Worm (Caenorhabditis elegans): ENCODE data around the gene nlp-35.

Gene nlp-35

ce11 chrIV:9563529-9564376 lies 45.0 kb upstream of the nlp-35 start (continued):
- TF ChIP-seq attf-3 (GFP tag; conservative IDR thresholded peaks at IDR 0.05): no peak
- TF ChIP-seq snpc-1.1 (tag; optimal IDR thresholded peaks at IDR 0.05; ENCODE audit: insufficient read depth): no peak
- no peak for TF ChIP-seq dpff-1 (tag; optimal IDR thresholded peaks at IDR 0.05)
- no peak for TF ChIP-seq die-1 (tag; optimal IDR thresholded peaks at IDR 0.05)
- TF ChIP-seq mcd-1 (GFP tag; IDR thresholded peaks at IDR 0.05): no peak
- peak; percentile 18 for TF ChIP-seq nhr-90 (tag; optimal IDR thresholded peaks at IDR 0.05)
- peak; percentile 32; the same call in 1 of the 2 replicates for TF ChIP-seq ztf-28 (GFP tag; IDR thresholded peaks at IDR 0.05)
- no peak for TF ChIP-seq rpc-1 (optimal IDR thresholded peaks at IDR 0.05)
- TF ChIP-seq rpc-1 (tag; optimal IDR thresholded peaks at IDR 0.05): no peak
- no peak for TF ChIP-seq C06A6.2 (GFP tag; conservative IDR thresholded peaks at IDR 0.05)
- TF ChIP-seq ekl-4 (GFP tag; IDR thresholded peaks at IDR 0.05): no peak
- no peak for TF ChIP-seq F37B4.10 (GFP tag; IDR thresholded peaks at IDR 0.05)
- TF ChIP-seq efl-1 (GFP tag; optimal IDR thresholded peaks at IDR 0.05): no peak
- TF ChIP-seq ztf-26 (tag; optimal IDR thresholded peaks at IDR 0.05): peak; percentile 89
- no peak for TF ChIP-seq ceh-100 (GFP tag; IDR thresholded peaks at IDR 0.05)
- TF ChIP-seq ceh-58 (GFP tag; IDR thresholded peaks at IDR 0.05): no peak
- no peak for TF ChIP-seq pbrm-1 (GFP tag; IDR thresholded peaks at IDR 0.05)
- TF ChIP-seq F49E8.2 (tag; optimal IDR thresholded peaks at IDR 0.05; ENCODE audit: insufficient read depth): no peak
- no peak for TF ChIP-seq rcor-1 (GFP tag; IDR thresholded peaks at IDR 0.05)
- TF ChIP-seq F57A8.1 (GFP tag; optimal IDR thresholded peaks at IDR 0.05): no peak
- TF ChIP-seq chd-7 (tag; optimal IDR thresholded peaks at IDR 0.05): no peak
- TF ChIP-seq T07F8.4 (tag; optimal IDR thresholded peaks at IDR 0.05): no peak
- peak; percentile 54 for TF ChIP-seq lin-40 (tag; optimal IDR thresholded peaks at IDR 0.05)
- peak; percentile 10 for TF ChIP-seq T26A5.8 (tag; optimal IDR thresholded peaks at IDR 0.05)
- TF ChIP-seq nfya-1 (tag; optimal IDR thresholded peaks at IDR 0.05; ENCODE audit: borderline replicate concordance, insufficient read depth): no peak
- peak; percentile 24 for TF ChIP-seq F22D6.2 (tag; optimal IDR thresholded peaks at IDR 0.05)
- TF ChIP-seq egl-18 (GFP tag; IDR thresholded peaks at IDR 0.05): no peak
- TF ChIP-seq dpl-1 (GFP tag; optimal IDR thresholded peaks at IDR 0.05): no peak
- no peak for TF ChIP-seq gei-17 (GFP tag; optimal IDR thresholded peaks at IDR 0.05)
- TF ChIP-seq lin-26 (GFP tag; IDR thresholded peaks at IDR 0.05): peak; percentile 81
- TF ChIP-seq nhr-27 (tag; optimal IDR thresholded peaks at IDR 0.05): no peak
- TF ChIP-seq ztf-3 (GFP tag; optimal IDR thresholded peaks at IDR 0.05): no peak
- TF ChIP-seq ceh-40 (GFP tag; IDR thresholded peaks at IDR 0.05): no peak
- no peak for TF ChIP-seq hmg-20 (GFP tag; IDR thresholded peaks at IDR 0.05)
- TF ChIP-seq repo-1 (tag; optimal IDR thresholded peaks at IDR 0.05): peak; percentile 10
- TF ChIP-seq ztf-18 (tag; optimal IDR thresholded peaks at IDR 0.05): peak; percentile 22
- TF ChIP-seq B0336.3 (GFP tag; IDR thresholded peaks at IDR 0.05): no peak
- no peak for TF ChIP-seq lir-1 (GFP tag; conservative IDR thresholded peaks at IDR 0.05)
- no peak for TF ChIP-seq akir-1 (GFP tag; optimal IDR thresholded peaks at IDR 0.05)
- no peak for TF ChIP-seq let-526 (GFP tag; IDR thresholded peaks at IDR 0.05)
- TF ChIP-seq lin-35 (GFP tag; optimal IDR thresholded peaks at IDR 0.05): no peak
- TF ChIP-seq unc-62 (GFP tag; optimal IDR thresholded peaks at IDR 0.05): no peak
- TF ChIP-seq ceh-91 (GFP tag; IDR thresholded peaks at IDR 0.05): no peak
- TF ChIP-seq nhr-179 (tag; optimal IDR thresholded peaks at IDR 0.05): no peak
- TF ChIP-seq nhr-120 (GFP tag; IDR thresholded peaks at IDR 0.05): 0 out of 2 replicates have a peak, but pooled peaks have one; percentile 69
- TF ChIP-seq F39B2.1 (GFP tag; IDR thresholded peaks at IDR 0.05): no peak
- no peak for TF ChIP-seq mxl-1 (tag; optimal IDR thresholded peaks at IDR 0.05)
- TF ChIP-seq Y95B8A.8 (GFP tag; IDR thresholded peaks at IDR 0.05): no peak
- no peak for TF ChIP-seq madf-10 (tag; optimal IDR thresholded peaks at IDR 0.05)

Measured in whole organism, young adult.